Worm (Caenorhabditis elegans): ENCODE results near the gene M03A1.3.

Gene M03A1.3

ce11 chrII:4579375-4579774 lies 21.8 kb downstream of the M03A1.3 start:
- no peak for TF ChIP-seq dao-5 (tag; optimal IDR thresholded peaks at IDR 0.05)
- no peak for TF ChIP-seq him-1 (tag; optimal IDR thresholded peaks at IDR 0.05)
- no peak for TF ChIP-seq W03F9.2 (tag; optimal IDR thresholded peaks at IDR 0.05)

ce11 chrII:4579920-4580474 lies 22.4 kb downstream of the M03A1.3 start:
- TF ChIP-seq W03F9.2 (tag; optimal IDR thresholded peaks at IDR 0.05) (no peak), him-1 (tag; optimal IDR thresholded peaks at IDR 0.05) (no peak), dao-5 (tag; optimal IDR thresholded peaks at IDR 0.05) (no peak)

ce11 chrII:4581090-4581489 lies 23.5 kb downstream of the M03A1.3 start:
- TF ChIP-seq W03F9.2 (tag; optimal IDR thresholded peaks at IDR 0.05), result no peak

ce11 chrII:4583203-4583912 lies 25.8 kb downstream of the M03A1.3 start:
- TF ChIP-seq him-1 (tag; optimal IDR thresholded peaks at IDR 0.05) (no peak), W03F9.2 (tag; optimal IDR thresholded peaks at IDR 0.05) (no peak)

- TF ChIP-seq W03F9.2 (tag; optimal IDR thresholded peaks at IDR 0.05), result no peak
- TF ChIP-seq dao-5 (tag; optimal IDR thresholded peaks at IDR 0.05), result no peak
- no peak for TF ChIP-seq him-1 (tag; optimal IDR thresholded peaks at IDR 0.05)
Observed at ce11 chrII:4584313-4584712, 26.7 kb downstream of the M03A1.3 start.

ce11 chrII:4585327-4585726 lies 27.7 kb downstream of the M03A1.3 start:
- TF ChIP-seq W03F9.2 (tag; optimal IDR thresholded peaks at IDR 0.05), result no peak
- no peak for TF ChIP-seq him-1 (tag; optimal IDR thresholded peaks at IDR 0.05)
- TF ChIP-seq dao-5 (tag; optimal IDR thresholded peaks at IDR 0.05), result no peak

ce11 chrII:4590086-4590485 lies 32.5 kb downstream of the M03A1.3 start:
- no peak for TF ChIP-seq W03F9.2 (tag; optimal IDR thresholded peaks at IDR 0.05)
- no peak for TF ChIP-seq dao-5 (tag; optimal IDR thresholded peaks at IDR 0.05)
- TF ChIP-seq him-1 (tag; optimal IDR thresholded peaks at IDR 0.05), result no peak

- TF ChIP-seq him-1 (tag; optimal IDR thresholded peaks at IDR 0.05), result no peak
- no peak for TF ChIP-seq dao-5 (tag; optimal IDR thresholded peaks at IDR 0.05)
- no peak for TF ChIP-seq W03F9.2 (tag; optimal IDR thresholded peaks at IDR 0.05)
Observed at ce11 chrII:4590660-4591059, 33.1 kb downstream of the M03A1.3 start.

- TF ChIP-seq dao-5 (tag; optimal IDR thresholded peaks at IDR 0.05) (no peak), him-1 (tag; optimal IDR thresholded peaks at IDR 0.05) (no peak), W03F9.2 (tag; optimal IDR thresholded peaks at IDR 0.05) (no peak)
Observed at ce11 chrII:4597441-4597840, 39.9 kb downstream of the M03A1.3 start.

ce11 chrII:4598815-4599214 lies 41.2 kb downstream of the M03A1.3 start:
- no peak for TF ChIP-seq dao-5 (tag; optimal IDR thresholded peaks at IDR 0.05)
- no peak for TF ChIP-seq him-1 (tag; optimal IDR thresholded peaks at IDR 0.05)
- no peak for TF ChIP-seq W03F9.2 (tag; optimal IDR thresholded peaks at IDR 0.05)

ce11 chrII:4599838-4600237 lies 42.3 kb downstream of the M03A1.3 start:
- TF ChIP-seq W03F9.2 (tag; optimal IDR thresholded peaks at IDR 0.05), result no peak
- no peak for TF ChIP-seq dao-5 (tag; optimal IDR thresholded peaks at IDR 0.05)
- no peak for TF ChIP-seq him-1 (tag; optimal IDR thresholded peaks at IDR 0.05)

- TF ChIP-seq him-1 (tag; optimal IDR thresholded peaks at IDR 0.05) (no peak), dao-5 (tag; optimal IDR thresholded peaks at IDR 0.05) (no peak), W03F9.2 (tag; optimal IDR thresholded peaks at IDR 0.05) (no peak)
Observed at ce11 chrII:4600276-4600675, 42.7 kb downstream of the M03A1.3 start.

ce11 chrII:4600818-4601217 lies 43.2 kb downstream of the M03A1.3 start:
- TF ChIP-seq dao-5 (tag; optimal IDR thresholded peaks at IDR 0.05), result no peak
- TF ChIP-seq W03F9.2 (tag; optimal IDR thresholded peaks at IDR 0.05), result no peak
- no peak for TF ChIP-seq him-1 (tag; optimal IDR thresholded peaks at IDR 0.05)

ce11 chrII:4601256-4601655 lies 43.7 kb downstream of the M03A1.3 start, which contains the start of gene ipla-1:
Gene ipla-1 (minus strand): TSS chrII:4601356.
- TF ChIP-seq him-1 (tag; optimal IDR thresholded peaks at IDR 0.05) (no peak), dao-5 (tag; optimal IDR thresholded peaks at IDR 0.05) (no peak), W03F9.2 (tag; optimal IDR thresholded peaks at IDR 0.05) (no peak)

ce11 chrII:4602533-4602932 lies 44.9 kb downstream of the M03A1.3 start, which contains the start of gene coa-3:
Gene coa-3 (minus strand): TSS chrII:4602633.
- no peak for TF ChIP-seq W03F9.2 (tag; optimal IDR thresholded peaks at IDR 0.05)
- TF ChIP-seq him-1 (tag; optimal IDR thresholded peaks at IDR 0.05), result no peak
- no peak for TF ChIP-seq dao-5 (tag; optimal IDR thresholded peaks at IDR 0.05)
